Fruit fly (Drosophila melanogaster) whole organism, embryonic: ENCODE data around the gene L2HGDH.

Experiments
- ATbp ChIP-seq: fragments of 200-800 bp; sonication (Bioruptor generic); optimal IDR thresholded peaks from 2 replicates; lab custom pipeline; 2017; ENCODE audit warnings: missing biosample characterization, mild to moderate bottlenecking, missing genetic modification characterization, missing genetic modification reagents
- Ada2b ChIP-seq: fragments of 200-800 bp; sonication (Bioruptor generic); IDR thresholded peaks from 2 replicates; pipeline ENCODE4 v1.3.6; 2022; ENCODE audit warnings: missing biosample characterization, missing genetic modification characterization
- CG11085 ChIP-seq: fragments of 200-800 bp; sonication (Bioruptor generic); IDR thresholded peaks from 2 replicates; pipeline ENCODE4 v1.3.6; 2022; ENCODE audit warnings: missing biosample characterization, missing genetic modification characterization
- CG11456 ChIP-seq: fragments of 200-800 bp; sonication (Bioruptor generic); IDR thresholded peaks from 3 replicates; pipeline ENCODE4 v1.3.6; 2022; ENCODE audit warnings: missing biosample characterization, missing genetic modification characterization
- CG11723 ChIP-seq: fragments of 200-800 bp; sonication (Bioruptor generic); optimal IDR thresholded peaks from 2 replicates; lab custom pipeline; 2017; ENCODE audit warnings: missing biosample characterization, mild to moderate bottlenecking, missing genetic modification characterization
- CG12104 ChIP-seq: fragments of 200-800 bp; sonication (Bioruptor generic); optimal IDR thresholded peaks from 3 replicates; lab custom pipeline; 2016; ENCODE audit warnings: missing biosample characterization, missing genetic modification characterization
- CG12659 ChIP-seq: fragments of 200-800 bp; sonication (Bioruptor generic); optimal IDR thresholded peaks from 3 replicates; lab custom pipeline; 2017; ENCODE audit warnings: mild to moderate bottlenecking, missing biosample characterization, missing genetic modification reagents, missing genetic modification characterization
- CG12942 ChIP-seq: fragments of 200-800 bp; sonication (Bioruptor generic); optimal IDR thresholded peaks from 3 replicates; lab custom pipeline; 2016; ENCODE audit warnings: missing biosample characterization, missing genetic modification characterization
- CG13123 ChIP-seq: fragments of 200-800 bp; sonication (Bioruptor generic); optimal IDR thresholded peaks from 2 replicates; lab custom pipeline; 2016; ENCODE audit warnings: missing biosample characterization, missing genetic modification characterization
- CG15514 ChIP-seq: fragments of 200-800 bp; sonication (Bioruptor generic); optimal IDR thresholded peaks from 3 replicates; lab custom pipeline; 2017; ENCODE audit warnings: missing biosample characterization, missing genetic modification characterization, mild to moderate bottlenecking, moderate library complexity, missing genetic modification reagents
- CG15696 ChIP-seq: fragments of 200-800 bp; sonication (Bioruptor generic); optimal IDR thresholded peaks from 2 replicates; lab custom pipeline; 2019; ENCODE audit warnings: missing biosample characterization, mild to moderate bottlenecking, missing genetic modification characterization, moderate library complexity
- CG17568 ChIP-seq: fragments of 200-800 bp; sonication (Bioruptor generic); optimal IDR thresholded peaks from 2 replicates; lab custom pipeline; 2018; ENCODE audit warnings: missing biosample characterization, mild to moderate bottlenecking, missing genetic modification characterization, moderate library complexity
- CG2678 ChIP-seq: fragments of 200-800 bp; sonication (Bioruptor generic); optimal IDR thresholded peaks from 3 replicates; lab custom pipeline; 2019; ENCODE audit warnings: missing biosample characterization, mild to moderate bottlenecking, missing genetic modification characterization, moderate library complexity
- CG2712 ChIP-seq: fragments of 200-800 bp; optimal IDR thresholded peaks from 3 replicates; lab custom pipeline; 2019; ENCODE audit warnings: missing biosample characterization, mild to moderate bottlenecking, missing genetic modification characterization, moderate library complexity
- CG2889 ChIP-seq: fragments of 200-800 bp; sonication (Bioruptor generic); IDR thresholded peaks from 3 replicates; pipeline ENCODE4 v1.3.6; 2022; ENCODE audit warnings: missing biosample characterization, missing genetic modification characterization
- CG34376 ChIP-seq: fragments of 200-800 bp; sonication (Bioruptor generic); optimal IDR thresholded peaks from 2 replicates; lab custom pipeline; 2018; ENCODE audit warnings: missing biosample characterization, mild to moderate bottlenecking, missing genetic modification characterization
- Camta ChIP-seq: fragments of 200-800 bp; sonication (Bioruptor generic); optimal IDR thresholded peaks from 2 replicates; lab custom pipeline; 2016; ENCODE audit warnings: missing biosample characterization, missing genetic modification characterization
- Deaf1 ChIP-seq: fragments of 200-800 bp; optimal IDR thresholded peaks from 3 replicates; lab custom pipeline; 2019; ENCODE audit warnings: missing biosample characterization, mild to moderate bottlenecking, missing genetic modification characterization, moderate library complexity
- Dfd ChIP-seq, 2 experiments: fragments of >200 bp; optimal IDR thresholded peaks; 2 replicates each; lab custom pipeline; 2017; ENCODE audit warnings: missing biosample characterization in 2 of 2, missing genetic modification characterization in 2 of 2
- Dip3 ChIP-seq: fragments of 200-800 bp; sonication (Bioruptor generic); optimal IDR thresholded peaks from 3 replicates; lab custom pipeline; 2016; ENCODE audit warnings: missing biosample characterization, missing genetic modification characterization
- E2f1 ChIP-seq: fragments of 200-800 bp; sonication (Bioruptor generic); IDR thresholded peaks from 2 replicates; pipeline ENCODE4 v1.3.6; 2022; ENCODE audit warnings: missing biosample characterization, missing genetic modification characterization
- Fer2 ChIP-seq: fragments of 200-800 bp; sonication (Bioruptor generic); optimal IDR thresholded peaks from 2 replicates; lab custom pipeline; 2018; ENCODE audit warnings: missing biosample characterization, mild to moderate bottlenecking, missing genetic modification characterization, moderate library complexity
- GATAe ChIP-seq: fragments of 200-800 bp; sonication (Bioruptor generic); conservative IDR thresholded peaks from 2 replicates; pipeline ENCODE4 v1.3.6; 2022; ENCODE audit warnings: missing biosample characterization, missing genetic modification characterization
- Gug ChIP-seq: fragments of 200-800 bp; sonication (Bioruptor generic); IDR thresholded peaks from 4 replicates; pipeline ENCODE4 v1.3.6; 2022; ENCODE audit warnings: missing biosample characterization, missing genetic modification characterization
- HLHmδ ChIP-seq: fragments of 200-800 bp; sonication (Bioruptor generic); optimal IDR thresholded peaks from 2 replicates; lab custom pipeline; 2018; ENCODE audit warnings: missing biosample characterization, mild to moderate bottlenecking, missing genetic modification characterization, moderate library complexity
- Hmr ChIP-seq: fragments of 200-800 bp; sonication (Bioruptor generic); optimal IDR thresholded peaks from 3 replicates; lab custom pipeline; 2017; ENCODE audit warnings: mild to moderate bottlenecking, missing biosample characterization, missing genetic modification reagents, missing genetic modification characterization
- Hr78 ChIP-seq, 2 experiments: fragments of 200-800 bp in 1 of 2; fragments of >200 bp in 1 of 2; sonication (Bioruptor generic) in 1 of 2; optimal IDR thresholded peaks; 2 replicates each; lab custom pipeline; 2017 to 2019; ENCODE audit warnings: missing biosample characterization in 2 of 2, missing genetic modification characterization in 2 of 2, mild to moderate bottlenecking in 1 of 2, moderate library complexity in 1 of 2
- NFAT ChIP-seq: fragments of 200-800 bp; sonication (Bioruptor generic); IDR thresholded peaks from 2 replicates; pipeline ENCODE4 v1.3.6; 2022; ENCODE audit warnings: missing biosample characterization, missing genetic modification characterization
- Neu2 ChIP-seq: fragments of 200-800 bp; sonication (Bioruptor generic); optimal IDR thresholded peaks from 3 replicates; lab custom pipeline; 2016; ENCODE audit warnings: missing biosample characterization, missing genetic modification characterization, borderline replicate concordance
- Oaz ChIP-seq: fragments of 200-800 bp; sonication (Bioruptor generic); IDR thresholded peaks from 2 replicates; pipeline ENCODE4 v1.3.6; 2022; ENCODE audit warnings: missing biosample characterization, missing genetic modification characterization
- abd-A ChIP-seq: fragments of 200-800 bp; sonication (Bioruptor generic); optimal IDR thresholded peaks from 3 replicates; lab custom pipeline; 2019; ENCODE audit warnings: missing biosample characterization, mild to moderate bottlenecking, missing genetic modification characterization, moderate library complexity
- dati ChIP-seq: fragments of 200-800 bp; sonication (Bioruptor generic); IDR thresholded peaks from 2 replicates; pipeline ENCODE4 v1.3.6; 2022; ENCODE audit warnings: missing biosample characterization, missing genetic modification characterization
- ewg ChIP-seq: fragments of 200-800 bp; sonication (Bioruptor generic); optimal IDR thresholded peaks from 3 replicates; lab custom pipeline; 2017; ENCODE audit warnings: mild to moderate bottlenecking, missing biosample characterization, missing genetic modification reagents, missing genetic modification characterization
- fd3F ChIP-seq: fragments of 200-800 bp; sonication (Bioruptor generic); optimal IDR thresholded peaks from 2 replicates; lab custom pipeline; 2018; ENCODE audit warnings: missing biosample characterization, mild to moderate bottlenecking, missing genetic modification characterization, moderate library complexity
- hb ChIP-seq: fragments of 200-800 bp; sonication (Bioruptor generic); IDR thresholded peaks from 3 replicates; pipeline ENCODE4 v1.3.6; 2022; ENCODE audit warnings: missing biosample characterization, missing genetic modification characterization; ENCODE audit not compliant: partially characterized antibody
- knrl ChIP-seq: fragments of 200-800 bp; sonication (Bioruptor generic); IDR thresholded peaks from 3 replicates; pipeline ENCODE4 v1.3.6; 2022; ENCODE audit warnings: missing biosample characterization, missing genetic modification characterization; ENCODE audit not compliant: partially characterized antibody
- luna ChIP-seq: fragments of 200-800 bp; sonication (Bioruptor generic); optimal IDR thresholded peaks from 2 replicates; lab custom pipeline; 2016; ENCODE audit warnings: missing biosample characterization, missing genetic modification characterization
- mld ChIP-seq: fragments of 200-800 bp; sonication (Bioruptor generic); IDR thresholded peaks from 3 replicates; pipeline ENCODE4 v1.3.6; 2022; ENCODE audit warnings: missing biosample characterization, missing genetic modification characterization; ENCODE audit not compliant: partially characterized antibody
- nerfin-2 ChIP-seq: fragments of 200-800 bp; sonication (Bioruptor generic); IDR thresholded peaks from 2 replicates; pipeline ENCODE4 v1.3.6; 2022; ENCODE audit warnings: missing biosample characterization, missing genetic modification characterization; ENCODE audit not compliant: partially characterized antibody
- pho ChIP-seq: fragments of 200-800 bp; sonication (Bioruptor generic); optimal IDR thresholded peaks from 2 replicates; lab custom pipeline; 2016; ENCODE audit warnings: missing biosample characterization, missing genetic modification characterization
- prd ChIP-seq, 3 experiments: fragments of >200 bp in 2 of 3; fragments of 200-800 bp in 1 of 3; sonication (Bioruptor generic) in 1 of 3; optimal IDR thresholded peaks in 2 of 3; IDR thresholded peaks in 1 of 3; 2 replicates in 2 of 3; 3 replicates in 1 of 3; pipeline versions ENCODE4 v1.3.6 to Lab custom; 2017 to 2022; ENCODE audit warnings: missing biosample characterization in 1 of 3, missing genetic modification characterization in 1 of 3
- ranshi ChIP-seq: fragments of 200-800 bp; sonication (Bioruptor generic); IDR thresholded peaks from 2 replicates; pipeline ENCODE4 v1.3.6; 2022; ENCODE audit warnings: missing biosample characterization, missing genetic modification characterization
- schlank ChIP-seq: fragments of 200-800 bp; sonication (Bioruptor generic); optimal IDR thresholded peaks from 2 replicates; lab custom pipeline; 2018; ENCODE audit warnings: missing biosample characterization, mild to moderate bottlenecking, missing genetic modification characterization
- sim ChIP-seq: fragments of 200-800 bp; sonication (Bioruptor generic); IDR thresholded peaks from 2 replicates; pipeline ENCODE4 v1.3.6; 2022; ENCODE audit warnings: missing biosample characterization, missing genetic modification characterization
- sqz ChIP-seq: fragments of 200-800 bp; sonication (Bioruptor generic); optimal IDR thresholded peaks from 3 replicates; lab custom pipeline; 2018; ENCODE audit warnings: missing biosample characterization, mild to moderate bottlenecking, missing genetic modification characterization
- stwl ChIP-seq: fragments of 200-800 bp; sonication (Bioruptor generic); optimal IDR thresholded peaks from 3 replicates; lab custom pipeline; 2018; ENCODE audit warnings: missing biosample characterization, mild to moderate bottlenecking, missing genetic modification characterization, moderate library complexity
- tio ChIP-seq: fragments of 200-800 bp; sonication (Bioruptor generic); optimal IDR thresholded peaks from 2 replicates; lab custom pipeline; 2017; ENCODE audit warnings: missing biosample characterization, missing genetic modification characterization, inconsistent platforms
- yki ChIP-seq: fragments of >200 bp; optimal IDR thresholded peaks from 3 replicates; lab custom pipeline; 2018
- zfh1 ChIP-seq: fragments of 200-800 bp; sonication (Bioruptor generic); IDR thresholded peaks from 3 replicates; pipeline ENCODE4 v1.3.6; 2022; ENCODE audit warnings: missing biosample characterization, missing genetic modification characterization

Gene L2HGDH

DNA sequence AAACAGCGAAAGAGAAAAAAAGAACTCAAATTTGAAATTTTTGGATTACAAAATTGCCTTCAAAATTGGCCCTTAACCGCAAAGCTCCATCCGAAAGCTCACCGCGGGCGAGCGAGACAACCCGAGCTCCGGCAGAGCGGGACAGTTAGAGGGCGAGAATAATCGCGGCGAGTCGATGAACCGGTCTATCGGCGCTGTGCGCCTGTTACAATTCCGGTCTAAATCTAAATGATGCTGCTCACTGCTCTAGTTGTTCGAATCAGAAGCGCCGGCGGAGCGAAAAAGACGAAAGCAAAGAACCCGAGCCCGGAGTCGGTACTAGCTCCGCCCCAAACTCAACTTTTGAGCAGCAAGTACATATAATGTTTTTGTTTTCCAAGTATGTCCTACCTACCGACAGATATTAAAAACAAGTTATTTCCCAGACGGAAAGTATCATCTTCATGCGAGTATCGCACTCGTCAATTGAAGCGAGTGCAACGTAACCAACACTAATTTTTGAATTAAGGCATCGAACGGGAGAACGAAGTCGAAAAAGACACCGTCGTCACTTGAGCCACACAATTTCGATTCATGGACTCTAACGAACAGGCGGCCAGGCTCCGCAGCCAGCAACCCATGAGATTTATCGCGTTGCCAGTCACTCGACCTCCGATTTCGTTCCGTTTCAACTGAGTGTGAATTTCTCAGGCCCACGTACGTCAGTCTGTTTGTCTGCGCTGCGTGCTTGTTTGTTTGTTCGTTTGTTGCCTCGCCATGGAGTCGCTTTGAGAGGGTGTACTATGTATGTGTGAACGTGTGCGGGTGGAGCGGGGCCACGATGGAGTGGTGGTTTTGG is 29.9 kb downstream of the L2HGDH start:
- TF ChIP-seq pho (GFP tag; lab: Kevin White, UChicago) = no peak
- TF ChIP-seq Camta (GFP tag; lab: Kevin White, UChicago) = no peak
- no peak for TF ChIP-seq CG13123 (GFP tag; lab: Kevin White, UChicago)
- peak; percentile 52 for TF ChIP-seq CG12659 (GFP tag; lab: Kevin White, UChicago)
- peak; percentile 80 for TF ChIP-seq HLHmδ (GFP tag; lab: Kevin White, UChicago)
- no peak for TF ChIP-seq CG12104 (GFP tag; lab: Kevin White, UChicago)
- no peak for TF ChIP-seq mld (GFP tag; lab: Robert Waterston, UW)
- TF ChIP-seq sqz (GFP tag; lab: Kevin White, UChicago) = peak; percentile 40
- TF ChIP-seq CG15514 = peak; percentile 92
- no peak for TF ChIP-seq GATAe (GFP tag; lab: Robert Waterston, UW)
- no peak for TF ChIP-seq schlank
- TF ChIP-seq tio (GFP tag; lab: Kevin White, UChicago) = no peak
- TF ChIP-seq CG2678 (tag; lab: Kevin White, UChicago) = no peak
- no peak for TF ChIP-seq CG11456 (GFP tag; lab: Robert Waterston, UW)
- no peak for TF ChIP-seq Dfd (GFP tag; optimal IDR thresholded peaks at IDR 0.05; lab: Kevin White, UChicago)
- no peak for TF ChIP-seq E2f1 (GFP tag; lab: Robert Waterston, UW)
- TF ChIP-seq Oaz (GFP tag; lab: Robert Waterston, UW) = no peak
- no peak for TF ChIP-seq ATbp (GFP tag; lab: Kevin White, UChicago)
- no peak for TF ChIP-seq Dip3
- no peak for TF ChIP-seq Neu2
- TF ChIP-seq dati (GFP tag; lab: Robert Waterston, UW) = no peak
- TF ChIP-seq nerfin-2 (GFP tag; lab: Robert Waterston, UW) = no peak
- no peak for TF ChIP-seq Fer2 (tag; lab: Kevin White, UChicago)
- no peak for TF ChIP-seq CG12942 (GFP tag; lab: Kevin White, UChicago)
- TF ChIP-seq NFAT (GFP tag; lab: Robert Waterston, UW) = no peak
- no peak for TF ChIP-seq CG11723 (GFP tag; lab: Kevin White, UChicago)
- TF ChIP-seq knrl (GFP tag; lab: Robert Waterston, UW) = no peak
- TF ChIP-seq Hmr (GFP tag; lab: Kevin White, UChicago) = peak; percentile 79
- no peak for TF ChIP-seq CG2889 (GFP tag; lab: Robert Waterston, UW)
- peak; percentile 88 for TF ChIP-seq Deaf1
- peak; percentile 79 for TF ChIP-seq CG34376 (GFP tag; lab: Kevin White, UChicago)
- no peak for TF ChIP-seq ewg (GFP tag; lab: Kevin White, UChicago)
- peak; percentile 0 for TF ChIP-seq CG2712 (tag; lab: Kevin White, UChicago)
- no peak for TF ChIP-seq luna (GFP tag; lab: Kevin White, UChicago)
- TF ChIP-seq Hr78 (GFP tag; optimal IDR thresholded peaks at IDR 0.05; lab: Kevin White, UChicago) = peak in 1 of 2 experiments; percentile 85
- peak; percentile 19 for TF ChIP-seq stwl
- no peak for TF ChIP-seq CG11085 (GFP tag; lab: Robert Waterston, UW)
- peak; percentile 14 for TF ChIP-seq CG17568 (GFP tag; lab: Kevin White, UChicago)
- no peak for TF ChIP-seq ranshi (GFP tag; lab: Robert Waterston, UW)
- TF ChIP-seq prd (optimal IDR thresholded peaks at IDR 0.05; lab: Kevin White, UChicago) = no peak
- no peak for TF ChIP-seq prd (GFP tag; IDR thresholded peaks at IDR 0.05; lab: Robert Waterston, UW)
- TF ChIP-seq zfh1 = no peak
- TF ChIP-seq abd-A (tag; lab: Kevin White, UChicago) = peak; percentile 99
- no peak for TF ChIP-seq sim (GFP tag; lab: Robert Waterston, UW)
- no peak for TF ChIP-seq hb (GFP tag; lab: Robert Waterston, UW)
- TF ChIP-seq Ada2b (GFP tag; lab: Robert Waterston, UW) = no peak
- TF ChIP-seq fd3F (GFP tag; lab: Kevin White, UChicago) = no peak
- TF ChIP-seq Gug = no peak
- TF ChIP-seq yki (lab: Kevin White, UChicago) = no peak
- TF ChIP-seq CG15696 (tag; lab: Kevin White, UChicago) = no peak
